Fruit fly (Drosophila melanogaster) Kc167 (cell line): Measurements from ENCODE around the gene CG43117.

Experiments used
- Myc ChIP-seq: fragments of >200 bp; optimal IDR thresholded peaks from 2 replicates; lab custom pipeline; 2017; ENCODE audit warnings: missing external identifiers
- Sin3A ChIP-seq: fragments of >200 bp; optimal IDR thresholded peaks from 2 replicates; lab custom pipeline; 2018; ENCODE audit warnings: missing external identifiers
- h ChIP-seq: fragments of >200 bp; optimal IDR thresholded peaks from 3 replicates; lab custom pipeline; 2018; ENCODE audit warnings: missing external identifiers
- psq ChIP-seq: fragments of >200 bp; optimal IDR thresholded peaks from 2 replicates; lab custom pipeline; 2017; ENCODE audit warnings: missing external identifiers
- ttk ChIP-seq: sonication (Bioruptor generic); optimal IDR thresholded peaks from 2 replicates; lab custom pipeline; 2017; ENCODE audit warnings: missing external identifiers

- TF ChIP-seq h (no peak), ttk (lab: Kevin White, UChicago) (no peak), psq (lab: Kevin White, UChicago) (no peak), Myc (lab: Kevin White, UChicago) (no peak), Sin3A (lab: Kevin White, UChicago) (no peak)
Observed at dm6 chr3R:26443343-26443742, 11.3 kb upstream of the CG43117 start.
